Comparison of ENCODE assay signal across 4 worm cellular contexts in the genomic region with DNA sequence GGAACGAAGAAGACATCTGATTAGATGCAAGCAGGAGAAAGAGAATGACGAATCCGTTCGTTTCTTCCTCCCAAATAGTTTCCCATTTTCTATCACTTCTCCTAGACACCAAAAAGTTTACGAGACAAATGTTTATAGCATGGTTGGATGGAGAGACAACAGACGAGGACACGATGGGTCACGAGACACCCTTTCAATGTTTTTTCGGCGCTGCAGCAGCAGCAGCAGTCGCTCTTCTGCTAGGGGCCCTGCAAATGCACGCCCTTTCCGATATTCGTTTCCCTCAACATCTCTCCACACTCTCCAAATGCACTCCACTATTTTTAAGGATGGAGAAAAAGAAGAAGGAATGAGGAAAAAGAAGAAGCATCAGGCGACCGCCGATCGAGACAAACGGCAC.
TF ChIP-seq lines count a peak whose summit lies in the region.

No protein-coding gene starts in this region.

TF ChIP-seq in whole organism, L2 larva, 48 proteins besides CTCF, POLR2A, EP300 and RAD21 (continues in another document):
- TF ChIP-seq lin-11 (tag; optimal IDR thresholded peaks at IDR 0.05; lab: Kevin White, UChicago) (peak; percentile 62), R02D3.7 (tag; optimal IDR thresholded peaks at IDR 0.05; lab: Kevin White, UChicago) (no peak), nhr-237 (tag; optimal IDR thresholded peaks at IDR 0.05; lab: Kevin White, UChicago) (no peak), nhr-129 (tag; optimal IDR thresholded peaks at IDR 0.05; lab: Kevin White, UChicago) (peak; percentile 89), crh-2 (tag; optimal IDR thresholded peaks at IDR 0.05; lab: Kevin White, UChicago) (peak; percentile 62), ceh-82 (tag; optimal IDR thresholded peaks at IDR 0.05; lab: Kevin White, UChicago) (no peak), nhr-10 (tag; optimal IDR thresholded peaks at IDR 0.05; lab: Kevin White, UChicago) (no peak), sma-9 (GFP tag; optimal IDR thresholded peaks at IDR 0.05; lab: Kevin White, UChicago) (peak; percentile 97), sma-9 (tag; optimal IDR thresholded peaks at IDR 0.05; lab: Kevin White, UChicago) (no peak), unc-62 (GFP tag; optimal IDR thresholded peaks at IDR 0.05; lab: Kevin White, UChicago) (no peak), elt-1 (tag; optimal IDR thresholded peaks at IDR 0.05; lab: Kevin White, UChicago) (no peak), ceh-16 (tag; optimal IDR thresholded peaks at IDR 0.05; lab: Kevin White, UChicago) (no peak), nhr-77 (tag; optimal IDR thresholded peaks at IDR 0.05; lab: Kevin White, UChicago) (no peak), sem-4 (tag; optimal IDR thresholded peaks at IDR 0.05; lab: Kevin White, UChicago) (peak; percentile 79), ztf-4 (tag; optimal IDR thresholded peaks at IDR 0.05; lab: Kevin White, UChicago) (peak; percentile 76), Y55F3AM.14 (GFP tag; optimal IDR thresholded peaks at IDR 0.05; lab: Kevin White, UChicago) (peak; percentile 96), lin-13 (GFP tag; optimal IDR thresholded peaks at IDR 0.05; lab: Kevin White, UChicago) (peak; percentile 37), zag-1 (tag; optimal IDR thresholded peaks at IDR 0.05; lab: Kevin White, UChicago) (peak; percentile 84), nhr-12 (tag; optimal IDR thresholded peaks at IDR 0.05; lab: Kevin White, UChicago) (peak; percentile 10), nhr-23 (tag; optimal IDR thresholded peaks at IDR 0.05; lab: Kevin White, UChicago) (no peak), mab-5 (tag; optimal IDR thresholded peaks at IDR 0.05; lab: Kevin White, UChicago) (peak; percentile 81), snpc-4 (tag; optimal IDR thresholded peaks at IDR 0.05; lab: Kevin White, UChicago) (peak; percentile 41)

TF ChIP-seq in whole organism, L4 larva, 104 proteins besides CTCF, POLR2A, EP300 and RAD21 (continues in another document):
- no peak for TF ChIP-seq R02D3.7 (tag; optimal IDR thresholded peaks at IDR 0.05; lab: Kevin White, UChicago)
- no peak for TF ChIP-seq mdt-29 (GFP tag; IDR thresholded peaks at IDR 0.05; lab: Robert Waterston, UW)
- no peak for TF ChIP-seq F26F4.8 (GFP tag; conservative IDR thresholded peaks at IDR 0.05; lab: Robert Waterston, UW)
- TF ChIP-seq skn-1 (tag; optimal IDR thresholded peaks at IDR 0.05; lab: Kevin White, UChicago) = no peak
- TF ChIP-seq ceh-44 (GFP tag; IDR thresholded peaks at IDR 0.05; lab: Robert Waterston, UW) = no peak
- no peak for TF ChIP-seq ztf-11 (tag; optimal IDR thresholded peaks at IDR 0.05; lab: Kevin White, UChicago)
- TF ChIP-seq lin-13 (GFP tag; optimal IDR thresholded peaks at IDR 0.05; lab: Kevin White, UChicago) = no peak
- TF ChIP-seq zfp-3 (GFP tag; conservative IDR thresholded peaks at IDR 0.05; lab: Robert Waterston, UW) = 0 out of 2 replicates have a peak, but pooled peaks have one; percentile 39
- 0 out of 2 replicates have a peak, but pooled peaks have one; percentile 10 for TF ChIP-seq php-3 (GFP tag; IDR thresholded peaks at IDR 0.05; lab: Robert Waterston, UW)
- TF ChIP-seq snpc-4 (tag; optimal IDR thresholded peaks at IDR 0.05; lab: Kevin White, UChicago) = no peak
- TF ChIP-seq saeg-2 (GFP tag; IDR thresholded peaks at IDR 0.05; lab: Robert Waterston, UW) = peak; percentile 98
- TF ChIP-seq unc-39 (tag; optimal IDR thresholded peaks at IDR 0.05; lab: Kevin White, UChicago) = no peak
- TF ChIP-seq mxl-2 (GFP tag; conservative IDR thresholded peaks at IDR 0.05; lab: Robert Waterston, UW) = no peak
- TF ChIP-seq D1046.2 (GFP tag; IDR thresholded peaks at IDR 0.05; lab: Robert Waterston, UW) = no peak
- TF ChIP-seq aha-1 (tag; lab: Kevin White, UChicago) = peak; percentile 96
- peak; percentile 45 for TF ChIP-seq fkh-10 (GFP tag; optimal IDR thresholded peaks at IDR 0.05; lab: Kevin White, UChicago)
- no peak for TF ChIP-seq aly-2 (tag; optimal IDR thresholded peaks at IDR 0.05; lab: Kevin White, UChicago)
- TF ChIP-seq daf-19 (GFP tag; conservative IDR thresholded peaks at IDR 0.05; lab: Robert Waterston, UW) = no peak
- TF ChIP-seq daf-16 (GFP tag; optimal IDR thresholded peaks at IDR 0.05; lab: Kevin White, UChicago) = peak in 1 of 2 experiments; percentile 92
- peak; percentile 16 for TF ChIP-seq daf-16 (tag; optimal IDR thresholded peaks at IDR 0.05; lab: Kevin White, UChicago)
- TF ChIP-seq dmd-6 (GFP tag; IDR thresholded peaks at IDR 0.05; lab: Robert Waterston, UW) = peak; percentile 87
- no peak for TF ChIP-seq lin-39 (tag; optimal IDR thresholded peaks at IDR 0.05; lab: Kevin White, UChicago)
- TF ChIP-seq nhr-11 (tag; optimal IDR thresholded peaks at IDR 0.05; lab: Kevin White, UChicago) = peak; percentile 74

TF ChIP-seq in whole organism, late embryonic, 69 proteins besides CTCF, POLR2A, EP300 and RAD21 (continues in another document):
- TF ChIP-seq tbx-2 (tag; optimal IDR thresholded peaks at IDR 0.05; lab: Kevin White, UChicago) = peak; percentile 74
- no peak for TF ChIP-seq madf-2 (tag; optimal IDR thresholded peaks at IDR 0.05; lab: Kevin White, UChicago)
- TF ChIP-seq unc-3 (GFP tag; conservative IDR thresholded peaks at IDR 0.05; lab: Robert Waterston, UW) = no peak
- no peak for TF ChIP-seq unc-3 (tag; optimal IDR thresholded peaks at IDR 0.05; lab: Kevin White, UChicago)
- no peak for TF ChIP-seq lin-11 (tag; optimal IDR thresholded peaks at IDR 0.05; lab: Kevin White, UChicago)
- TF ChIP-seq sox-2 (GFP tag; IDR thresholded peaks at IDR 0.05; lab: Robert Waterston, UW) = no peak
- TF ChIP-seq ceh-22 (tag; optimal IDR thresholded peaks at IDR 0.05; lab: Kevin White, UChicago) = no peak
- no peak for TF ChIP-seq pha-4 (tag; optimal IDR thresholded peaks at IDR 0.05; lab: Kevin White, UChicago)
- TF ChIP-seq ceh-34 (tag; optimal IDR thresholded peaks at IDR 0.05; lab: Kevin White, UChicago) = peak; percentile 72
- peak; percentile 25 for TF ChIP-seq ref-2 (tag; optimal IDR thresholded peaks at IDR 0.05; lab: Kevin White, UChicago)
- TF ChIP-seq eyg-1 (tag; optimal IDR thresholded peaks at IDR 0.05; lab: Kevin White, UChicago) = no peak
- TF ChIP-seq ahr-1 (tag; optimal IDR thresholded peaks at IDR 0.05; lab: Kevin White, UChicago) = no peak
- TF ChIP-seq hlh-8 (tag; optimal IDR thresholded peaks at IDR 0.05; lab: Kevin White, UChicago) = peak; percentile 27
- no peak for TF ChIP-seq sox-4 (tag; optimal IDR thresholded peaks at IDR 0.05; lab: Kevin White, UChicago)
- TF ChIP-seq nhr-11 (tag; optimal IDR thresholded peaks at IDR 0.05; lab: Kevin White, UChicago) = no peak
- peak; percentile 60 for TF ChIP-seq dmd-4 (tag; optimal IDR thresholded peaks at IDR 0.05; lab: Kevin White, UChicago; ENCODE audit: borderline replicate concordance)
- no peak for TF ChIP-seq elt-4 (tag; optimal IDR thresholded peaks at IDR 0.05; lab: Kevin White, UChicago)
- TF ChIP-seq Y22D7AL.16 (tag; optimal IDR thresholded peaks at IDR 0.05; lab: Kevin White, UChicago) = no peak
- TF ChIP-seq T23F11.4 (GFP tag; optimal IDR thresholded peaks at IDR 0.05; lab: Kevin White, UChicago) = no peak
- TF ChIP-seq ceh-9 (tag; optimal IDR thresholded peaks at IDR 0.05; lab: Kevin White, UChicago) = no peak
- TF ChIP-seq hlh-30 (tag; optimal IDR thresholded peaks at IDR 0.05; lab: Kevin White, UChicago; ENCODE audit: insufficient read depth) = peak; percentile 71
- no peak for TF ChIP-seq che-1 (tag; optimal IDR thresholded peaks at IDR 0.05; lab: Kevin White, UChicago)
- TF ChIP-seq pqm-1 (tag; optimal IDR thresholded peaks at IDR 0.05; lab: Kevin White, UChicago) = no peak
- TF ChIP-seq unc-86 (tag; optimal IDR thresholded peaks at IDR 0.05; lab: Kevin White, UChicago) = peak; percentile 11
- peak; percentile 73 for TF ChIP-seq ceh-31 (tag; optimal IDR thresholded peaks at IDR 0.05; lab: Kevin White, UChicago)

TF ChIP-seq in whole organism, mixed stage, embryonic, 35 proteins besides CTCF, POLR2A, EP300 and RAD21:
- TF ChIP-seq mep-1 (tag; optimal IDR thresholded peaks at IDR 0.05; lab: Kevin White, UChicago) (no peak), ces-1 (GFP tag; optimal IDR thresholded peaks at IDR 0.05; lab: Kevin White, UChicago) (peak; percentile 3), mls-2 (tag; optimal IDR thresholded peaks at IDR 0.05; lab: Kevin White, UChicago) (peak; percentile 48), drap-1 (GFP tag; optimal IDR thresholded peaks at IDR 0.05; lab: Kevin White, UChicago) (peak; percentile 24), hlh-1 (tag; optimal IDR thresholded peaks at IDR 0.05; lab: Kevin White, UChicago) (peak; percentile 59), sptf-1 (tag; optimal IDR thresholded peaks at IDR 0.05; lab: Kevin White, UChicago) (peak; percentile 3), M03D4.4 (tag; optimal IDR thresholded peaks at IDR 0.05; lab: Kevin White, UChicago) (peak; percentile 44), unc-62 (GFP tag; optimal IDR thresholded peaks at IDR 0.05; lab: Kevin White, UChicago) (peak; percentile 27), unc-120 (tag; optimal IDR thresholded peaks at IDR 0.05; lab: Kevin White, UChicago; ENCODE audit: poor library complexity, severe bottlenecking) (peak; percentile 96), ztf-11 (tag; optimal IDR thresholded peaks at IDR 0.05; lab: Kevin White, UChicago) (no peak), sem-2 (GFP tag; optimal IDR thresholded peaks at IDR 0.05; lab: Kevin White, UChicago) (no peak), lsy-2 (tag; optimal IDR thresholded peaks at IDR 0.05; lab: Kevin White, UChicago) (no peak)
